Fruit fly (Drosophila melanogaster) whole organism, embryonic: ENCODE measurements around the gene CG18563.

Source experiments
- Atf3 ChIP-seq: fragments of 200-800 bp; sonication (Bioruptor generic); optimal IDR thresholded peaks from 3 replicates; lab custom pipeline; 2016; ENCODE audit warnings: missing biosample characterization, missing genetic modification characterization
- Bgb ChIP-seq: fragments of 200-800 bp; sonication (Bioruptor generic); IDR thresholded peaks from 2 replicates; pipeline ENCODE4 v1.3.6; 2022; ENCODE audit warnings: missing biosample characterization, missing genetic modification characterization; ENCODE audit not compliant: partially characterized antibody
- CG10462 ChIP-seq: fragments of 200-800 bp; sonication (Bioruptor generic); optimal IDR thresholded peaks from 2 replicates; lab custom pipeline; 2016; ENCODE audit warnings: missing biosample characterization, missing genetic modification characterization
- CG10543 ChIP-seq: fragments of 200-800 bp; sonication (Bioruptor generic); optimal IDR thresholded peaks from 3 replicates; lab custom pipeline; 2017; ENCODE audit warnings: missing biosample characterization, mild to moderate bottlenecking, missing genetic modification characterization, moderate library complexity
- CG10565 ChIP-seq: fragments of 200-800 bp; sonication (Bioruptor generic); optimal IDR thresholded peaks from 3 replicates; lab custom pipeline; 2016; ENCODE audit warnings: missing biosample characterization, mild to moderate bottlenecking, missing genetic modification characterization
- CG11504 ChIP-seq: fragments of 200-800 bp; sonication (Bioruptor generic); optimal IDR thresholded peaks from 3 replicates; lab custom pipeline; 2019; ENCODE audit warnings: missing biosample characterization, mild to moderate bottlenecking, missing genetic modification characterization, moderate library complexity
- CG12659 ChIP-seq: fragments of 200-800 bp; sonication (Bioruptor generic); optimal IDR thresholded peaks from 3 replicates; lab custom pipeline; 2017; ENCODE audit warnings: mild to moderate bottlenecking, missing biosample characterization, missing genetic modification reagents, missing genetic modification characterization
- CG14050 ChIP-seq: fragments of 200-800 bp; sonication (Bioruptor generic); IDR thresholded peaks from 3 replicates; pipeline ENCODE4 v1.3.6; 2022; ENCODE audit warnings: missing biosample characterization, missing genetic modification characterization
- CG14441 ChIP-seq: fragments of 200-800 bp; sonication (Bioruptor generic); IDR thresholded peaks from 2 replicates; pipeline ENCODE4 v1.3.6; 2022; ENCODE audit warnings: missing biosample characterization, missing genetic modification characterization
- CG14667 ChIP-seq: fragments of 200-800 bp; sonication (Bioruptor generic); IDR thresholded peaks from 2 replicates; pipeline ENCODE4 v1.3.6; 2022; ENCODE audit warnings: missing biosample characterization, missing genetic modification characterization
- CG14710 ChIP-seq: fragments of 200-800 bp; sonication (Bioruptor generic); optimal IDR thresholded peaks from 3 replicates; lab custom pipeline; 2019; ENCODE audit warnings: missing biosample characterization, mild to moderate bottlenecking, missing genetic modification characterization, moderate library complexity
- CG1603 ChIP-seq: fragments of 200-800 bp; sonication (Bioruptor generic); optimal IDR thresholded peaks from 2 replicates; lab custom pipeline; 2019; ENCODE audit warnings: missing biosample characterization, mild to moderate bottlenecking, missing genetic modification characterization, moderate library complexity
- CG2120 ChIP-seq: fragments of 200-800 bp; sonication (Bioruptor generic); optimal IDR thresholded peaks from 3 replicates; lab custom pipeline; 2016; ENCODE audit warnings: missing biosample characterization, missing genetic modification characterization
- CG31441 ChIP-seq: fragments of 200-800 bp; sonication (Bioruptor generic); IDR thresholded peaks from 2 replicates; pipeline ENCODE4 v1.3.6; 2022; ENCODE audit warnings: missing biosample characterization, missing genetic modification characterization
- CG8281 ChIP-seq: fragments of 200-800 bp; sonication (Bioruptor generic); optimal IDR thresholded peaks from 2 replicates; lab custom pipeline; 2018; ENCODE audit warnings: missing biosample characterization, mild to moderate bottlenecking, missing genetic modification characterization, moderate library complexity
- CG8290 ChIP-seq, 3 experiments: fragments of 200-800 bp; sonication (Bioruptor generic); optimal IDR thresholded peaks; 2 replicates each; lab custom pipeline; 2016 to 2019; ENCODE audit warnings: missing biosample characterization in 3 of 3, missing genetic modification characterization in 3 of 3, mild to moderate bottlenecking in 2 of 3, moderate library complexity in 1 of 3
- CG8388 ChIP-seq: fragments of 200-800 bp; sonication (Bioruptor generic); optimal IDR thresholded peaks from 2 replicates; lab custom pipeline; 2019; ENCODE audit warnings: missing biosample characterization, mild to moderate bottlenecking, missing genetic modification characterization, moderate library complexity
- CG9609 ChIP-seq: fragments of 200-800 bp; sonication (Bioruptor generic); optimal IDR thresholded peaks from 3 replicates; lab custom pipeline; 2016; ENCODE audit warnings: missing biosample characterization, missing genetic modification characterization
- Dref ChIP-seq: fragments of 200-800 bp; sonication (Bioruptor generic); IDR thresholded peaks from 2 replicates; pipeline ENCODE4 v1.3.6; 2022; ENCODE audit warnings: missing biosample characterization, missing genetic modification characterization
- Fer2 ChIP-seq: fragments of 200-800 bp; sonication (Bioruptor generic); optimal IDR thresholded peaks from 2 replicates; lab custom pipeline; 2018; ENCODE audit warnings: missing biosample characterization, mild to moderate bottlenecking, missing genetic modification characterization, moderate library complexity
- Hmr ChIP-seq: fragments of 200-800 bp; sonication (Bioruptor generic); optimal IDR thresholded peaks from 3 replicates; lab custom pipeline; 2017; ENCODE audit warnings: mild to moderate bottlenecking, missing biosample characterization, missing genetic modification reagents, missing genetic modification characterization
- MBD-R2 ChIP-seq: fragments of 200-800 bp; sonication (Bioruptor generic); IDR thresholded peaks from 2 replicates; pipeline ENCODE4 v1.3.6; 2022; ENCODE audit warnings: missing biosample characterization, missing genetic modification characterization
- Med ChIP-seq: fragments of 200-800 bp; sonication (Bioruptor generic); peaks from one replicate; lab custom pipeline; 2016; ENCODE audit warnings: missing biosample characterization, missing genetic modification characterization, mild to moderate bottlenecking, inconsistent platforms, moderate library complexity
- NC2α ChIP-seq: fragments of 200-800 bp; sonication (Bioruptor generic); optimal IDR thresholded peaks from 2 replicates; lab custom pipeline; 2016; ENCODE audit warnings: missing biosample characterization, missing genetic modification characterization
- Opbp ChIP-seq: fragments of 200-800 bp; sonication (Bioruptor generic); IDR thresholded peaks from 3 replicates; pipeline ENCODE4 v1.3.6; 2022; ENCODE audit warnings: missing biosample characterization, missing genetic modification characterization; ENCODE audit not compliant: partially characterized antibody
- Rfx ChIP-seq: fragments of 200-800 bp; sonication (Bioruptor generic); IDR thresholded peaks from 2 replicates; pipeline ENCODE4 v1.3.6; 2022; ENCODE audit warnings: missing biosample characterization, missing genetic modification characterization
- Spps ChIP-seq: fragments of 200-800 bp; sonication (Bioruptor generic); optimal IDR thresholded peaks from 2 replicates; lab custom pipeline; 2018; ENCODE audit warnings: missing biosample characterization, mild to moderate bottlenecking, missing genetic modification characterization
- Sry-δ ChIP-seq: fragments of 200-800 bp; sonication (Bioruptor generic); optimal IDR thresholded peaks from 2 replicates; lab custom pipeline; 2016; ENCODE audit warnings: missing biosample characterization, missing genetic modification characterization
- Ssrp ChIP-seq: fragments of 200-800 bp; sonication (Bioruptor generic); optimal IDR thresholded peaks from 2 replicates; lab custom pipeline; 2018; ENCODE audit warnings: missing biosample characterization, mild to moderate bottlenecking, missing genetic modification characterization, moderate library complexity
- ac ChIP-seq: fragments of 200-800 bp; sonication (Bioruptor generic); optimal IDR thresholded peaks from 3 replicates; lab custom pipeline; 2017; ENCODE audit warnings: missing biosample characterization, mild to moderate bottlenecking, missing genetic modification characterization
- ato ChIP-seq: fragments of 200-800 bp; sonication (Bioruptor generic); IDR thresholded peaks from 2 replicates; pipeline ENCODE4 v1.3.6; 2022; ENCODE audit warnings: missing biosample characterization, missing genetic modification characterization; ENCODE audit not compliant: partially characterized antibody
- caup ChIP-seq: fragments of 200-800 bp; sonication (Bioruptor generic); optimal IDR thresholded peaks from 3 replicates; lab custom pipeline; 2017; ENCODE audit warnings: missing biosample characterization, mild to moderate bottlenecking, missing genetic modification characterization, moderate library complexity; ENCODE audit not compliant: severe bottlenecking
- corto ChIP-seq: fragments of 200-800 bp; sonication (Bioruptor generic); optimal IDR thresholded peaks from 2 replicates; lab custom pipeline; 2016; ENCODE audit warnings: missing biosample characterization, mild to moderate bottlenecking, missing genetic modification characterization, moderate library complexity
- crol ChIP-seq: fragments of 200-800 bp; sonication (Bioruptor generic); IDR thresholded peaks from 2 replicates; pipeline ENCODE4 v1.3.6; 2022; ENCODE audit warnings: missing biosample characterization, missing genetic modification characterization
- fru ChIP-seq: fragments of >200 bp; optimal IDR thresholded peaks from 2 replicates; lab custom pipeline; 2017
- gfzf ChIP-seq: fragments of 200-800 bp; sonication (Bioruptor generic); optimal IDR thresholded peaks from 2 replicates; lab custom pipeline; 2016; ENCODE audit warnings: missing biosample characterization, mild to moderate bottlenecking, missing genetic modification characterization, moderate library complexity
- gsb ChIP-seq: fragments of 200-800 bp; sonication (Bioruptor generic); IDR thresholded peaks from 2 replicates; pipeline ENCODE4 v1.3.6; 2022; ENCODE audit warnings: missing biosample characterization, missing genetic modification characterization
- hbn ChIP-seq: fragments of 200-800 bp; sonication (Bioruptor generic); IDR thresholded peaks from 2 replicates; pipeline ENCODE4 v1.3.6; 2022; ENCODE audit warnings: missing biosample characterization, missing genetic modification characterization; ENCODE audit not compliant: partially characterized antibody
- knrl ChIP-seq: fragments of 200-800 bp; sonication (Bioruptor generic); IDR thresholded peaks from 3 replicates; pipeline ENCODE4 v1.3.6; 2022; ENCODE audit warnings: missing biosample characterization, missing genetic modification characterization; ENCODE audit not compliant: partially characterized antibody
- lilli ChIP-seq: fragments of 200-800 bp; sonication (Bioruptor generic); optimal IDR thresholded peaks from 3 replicates; lab custom pipeline; 2016; ENCODE audit warnings: missing biosample characterization, missing genetic modification characterization
- lmd ChIP-seq: fragments of 200-800 bp; sonication (Bioruptor generic); IDR thresholded peaks from 2 replicates; pipeline ENCODE4 v1.3.6; 2022; ENCODE audit warnings: missing biosample characterization, missing genetic modification characterization
- mirr ChIP-seq: fragments of 200-800 bp; sonication (Bioruptor generic); optimal IDR thresholded peaks from 3 replicates; lab custom pipeline; 2018; ENCODE audit warnings: missing biosample characterization, mild to moderate bottlenecking, missing genetic modification characterization
- schlank ChIP-seq: fragments of 200-800 bp; sonication (Bioruptor generic); optimal IDR thresholded peaks from 2 replicates; lab custom pipeline; 2018; ENCODE audit warnings: missing biosample characterization, mild to moderate bottlenecking, missing genetic modification characterization
- sisA ChIP-seq: fragments of 200-800 bp; sonication (Bioruptor generic); IDR thresholded peaks from 2 replicates; pipeline ENCODE4 v1.3.6; 2022; ENCODE audit warnings: missing biosample characterization, missing genetic modification characterization
- stc ChIP-seq: fragments of 200-800 bp; sonication (Bioruptor generic); IDR thresholded peaks from 2 replicates; pipeline ENCODE4 v1.3.6; 2022; ENCODE audit warnings: missing biosample characterization, missing genetic modification characterization
- tap ChIP-seq: fragments of 200-800 bp; optimal IDR thresholded peaks from 3 replicates; lab custom pipeline; 2019; ENCODE audit warnings: missing biosample characterization, mild to moderate bottlenecking, missing genetic modification characterization, moderate library complexity
- trem ChIP-seq: fragments of 200-800 bp; optimal IDR thresholded peaks from 3 replicates; lab custom pipeline; 2019; ENCODE audit warnings: missing biosample characterization, mild to moderate bottlenecking, missing genetic modification characterization, moderate library complexity
- trh ChIP-seq: fragments of 200-800 bp; sonication (Bioruptor generic); optimal IDR thresholded peaks from 2 replicates; lab custom pipeline; 2016; ENCODE audit warnings: missing biosample characterization, missing genetic modification characterization
- zen ChIP-seq: fragments of 200-800 bp; sonication (Bioruptor generic); optimal IDR thresholded peaks from 3 replicates; lab custom pipeline; 2018; ENCODE audit warnings: missing biosample characterization, mild to moderate bottlenecking, missing genetic modification characterization, moderate library complexity

CG18563 gene

DNA sequence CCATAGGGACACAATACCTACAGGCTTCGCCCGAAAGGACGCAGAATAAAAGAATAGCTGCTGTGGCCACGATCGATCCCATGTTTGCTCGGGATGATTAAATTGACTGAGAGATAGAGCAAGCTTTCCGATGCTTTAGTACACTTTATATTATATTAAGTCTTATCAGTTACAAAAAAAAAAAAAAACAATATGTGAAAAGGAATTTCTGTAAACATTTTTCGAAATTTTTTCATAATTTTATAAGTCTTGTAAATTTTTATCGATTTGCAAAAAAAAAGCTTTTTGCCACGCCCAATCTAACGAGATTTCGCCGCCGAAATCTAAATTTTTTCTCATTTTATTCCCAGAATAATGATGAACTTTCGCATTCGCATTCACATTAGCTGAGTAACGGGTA lies at the start of gene CG18563:
TSS of gene CG18563 (minus strand) at position 101 of the 400 bp plus-strand sequence.
- TF ChIP-seq CG9609 (GFP tag; lab: Kevin White, UChicago) (no peak), lmd (GFP tag; lab: Robert Waterston, UW) (no peak), CG14441 (GFP tag; lab: Robert Waterston, UW) (no peak), mirr (GFP tag; lab: Kevin White, UChicago) (no peak), sisA (no peak), lilli (no peak), CG10462 (GFP tag; lab: Kevin White, UChicago) (no peak)

DNA sequence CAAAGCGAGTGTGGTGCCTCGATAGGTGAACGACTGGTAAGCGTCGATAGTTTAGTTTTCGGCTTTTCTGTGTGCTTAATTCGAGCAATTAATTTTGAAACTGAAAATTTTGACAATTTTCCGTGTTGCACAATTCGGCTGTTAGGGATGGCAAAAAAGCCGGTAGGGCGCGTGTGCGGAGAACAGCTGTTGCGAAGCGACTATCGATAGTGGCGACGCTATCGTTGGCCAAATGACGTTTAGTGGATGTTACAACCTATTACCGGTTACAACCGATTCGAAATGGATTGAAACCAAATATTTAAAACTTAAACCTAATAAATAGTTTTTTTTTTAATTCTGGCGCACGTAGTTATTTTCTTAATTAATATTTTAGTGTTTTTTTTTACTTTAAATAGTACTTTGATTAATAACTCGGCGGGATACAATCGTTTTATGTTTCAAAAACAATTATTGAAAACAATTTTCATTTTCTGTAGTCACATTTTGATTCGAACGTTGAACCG lies 43.2 kb upstream of the CG18563 start, which contains the start of the genes mEFTs and Dhc36C:
TSS of gene mEFTs (minus strand) at position 161 of the 506 bp plus-strand sequence.
TSS of gene Dhc36C (plus strand) at position 456 of the 506 bp plus-strand sequence.
- peak; percentile 18 for TF ChIP-seq CG12659
- no peak for TF ChIP-seq caup
- peak; percentile 93 for TF ChIP-seq Sry-δ (GFP tag; lab: Kevin White, UChicago)
- peak; percentile 92 for TF ChIP-seq Bgb (GFP tag; lab: Robert Waterston, UW)
- peak; percentile 91 for TF ChIP-seq MBD-R2 (GFP tag; lab: Robert Waterston, UW)
- peak; percentile 51 for TF ChIP-seq zen (tag; lab: Kevin White, UChicago)
- peak; percentile 51 for TF ChIP-seq trem (tag; lab: Kevin White, UChicago)
- TF ChIP-seq Ssrp, result no peak
- peak; percentile 85 for TF ChIP-seq Med (GFP tag; lab: Kevin White, UChicago)
- TF ChIP-seq Opbp (GFP tag; lab: Robert Waterston, UW), result peak; percentile 95
- TF ChIP-seq CG14050 (GFP tag; lab: Robert Waterston, UW), result no peak
- TF ChIP-seq Hmr (GFP tag; lab: Kevin White, UChicago), result peak; percentile 38
- peak; percentile 60 for TF ChIP-seq CG1603 (tag; lab: Kevin White, UChicago)
- no peak for TF ChIP-seq schlank (tag; lab: Kevin White, UChicago)
- no peak for TF ChIP-seq NC2α
- TF ChIP-seq CG8290 (GFP tag; optimal IDR thresholded peaks at IDR 0.05; lab: Kevin White, UChicago), result no peak
- TF ChIP-seq CG8290 (tag; optimal IDR thresholded peaks at IDR 0.05; lab: Kevin White, UChicago), result peak in 1 of 2 experiments; percentile 40
- no peak for TF ChIP-seq CG8281 (tag; lab: Kevin White, UChicago)
- TF ChIP-seq CG14667, result no peak
- TF ChIP-seq CG2120 (GFP tag; lab: Kevin White, UChicago), result no peak
- TF ChIP-seq trh (GFP tag; lab: Kevin White, UChicago), result no peak
- TF ChIP-seq CG14710, result peak; percentile 46
- TF ChIP-seq crol (GFP tag; lab: Robert Waterston, UW), result no peak
- TF ChIP-seq knrl (GFP tag; lab: Robert Waterston, UW), result peak; percentile 87
- no peak for TF ChIP-seq CG8388 (GFP tag; lab: Kevin White, UChicago)
- peak; percentile 51 for TF ChIP-seq Rfx
- peak; percentile 65 for TF ChIP-seq ato (GFP tag; lab: Robert Waterston, UW)
- no peak for TF ChIP-seq tap (tag; lab: Kevin White, UChicago)
- no peak for TF ChIP-seq Fer2 (tag; lab: Kevin White, UChicago)
- no peak for TF ChIP-seq CG31441
- TF ChIP-seq CG11504, result peak; percentile 28
- no peak for TF ChIP-seq Atf3 (GFP tag; lab: Kevin White, UChicago)
- 0 out of 2 replicates have a peak, but pooled peaks have one; percentile 13 for TF ChIP-seq stc (GFP tag; lab: Robert Waterston, UW)
- peak; percentile 43 for TF ChIP-seq gfzf (GFP tag; lab: Kevin White, UChicago)
- TF ChIP-seq corto (GFP tag; lab: Kevin White, UChicago), result no peak
- TF ChIP-seq CG10565 (GFP tag; lab: Kevin White, UChicago), result no peak
- TF ChIP-seq CG10543, result no peak
- no peak for TF ChIP-seq gsb (GFP tag; lab: Robert Waterston, UW)
- TF ChIP-seq Spps (tag; lab: Kevin White, UChicago), result no peak
- peak; percentile 83 for TF ChIP-seq Dref (GFP tag; lab: Robert Waterston, UW)
- TF ChIP-seq hbn (GFP tag; lab: Robert Waterston, UW), result peak; percentile 60
- TF ChIP-seq fru (lab: Kevin White, UChicago), result no peak
- TF ChIP-seq ac, result no peak
